Worm (Caenorhabditis elegans) whole organism, L3 larva: ENCODE measurements around the gene ZK688.5.
A peak's percentile ranks its signal among the peaks of the same experiment; 100 is the strongest.

Experiments
- R02D3.7 ChIP-seq: fragments of 150-350 bp; optimal IDR thresholded peaks from 2 replicates; lab custom pipeline; 2014; ENCODE audit warnings: missing biosample characterization, missing genetic modification characterization
- ZK546.5 ChIP-seq: sonication (generic microtip); optimal IDR thresholded peaks from 2 replicates; lab custom pipeline; 2017; ENCODE audit warnings: missing biosample characterization, missing genetic modification characterization
- aly-2 ChIP-seq: fragments of 150-350 bp; optimal IDR thresholded peaks from 2 replicates; lab custom pipeline; 2014; ENCODE audit warnings: missing biosample characterization, missing genetic modification characterization
- ama-1 ChIP-seq: fragments of 150-350 bp; optimal IDR thresholded peaks from 2 replicates; lab custom pipeline; 2018
- ceh-16 ChIP-seq: sonication (generic microtip); optimal IDR thresholded peaks from 2 replicates; lab custom pipeline; 2017; ENCODE audit warnings: missing biosample characterization, missing genetic modification characterization
- ceh-28 ChIP-seq: fragments of 150-350 bp; optimal IDR thresholded peaks from 2 replicates; lab custom pipeline; 2014; ENCODE audit warnings: missing biosample characterization, missing genetic modification reagents, missing genetic modification characterization
- ceh-82 ChIP-seq: fragments of 150-350 bp; optimal IDR thresholded peaks from 2 replicates; lab custom pipeline; 2014; ENCODE audit warnings: missing biosample characterization, missing genetic modification characterization
- ceh-9 ChIP-seq: sonication (generic microtip); optimal IDR thresholded peaks from 2 replicates; lab custom pipeline; 2018; ENCODE audit warnings: missing biosample characterization, missing genetic modification characterization
- daf-12 ChIP-seq: fragments of 150-350 bp; optimal IDR thresholded peaks from 2 replicates; lab custom pipeline; 2014; ENCODE audit warnings: missing biosample characterization, missing genetic modification reagents, missing genetic modification characterization
- egl-27 ChIP-seq: sonication (generic microtip); optimal IDR thresholded peaks from 4 replicates; lab custom pipeline; 2017; ENCODE audit warnings: missing biosample characterization, missing genetic modification reagents, missing genetic modification characterization
- egl-5 ChIP-seq: fragments of 150-350 bp; optimal IDR thresholded peaks from 2 replicates; lab custom pipeline; 2017; ENCODE audit warnings: missing biosample characterization, missing genetic modification reagents, missing genetic modification characterization, inconsistent platforms
- elt-1 ChIP-seq: fragments of 150-350 bp; optimal IDR thresholded peaks from 2 replicates; lab custom pipeline; 2014; ENCODE audit warnings: missing biosample characterization, missing genetic modification characterization
- elt-2 ChIP-seq: sonication (generic microtip); optimal IDR thresholded peaks from 2 replicates; lab custom pipeline; 2016; ENCODE audit warnings: missing genetic modification reagents, mild to moderate bottlenecking, missing genetic modification characterization, missing compliant biosample characterization
- elt-3 ChIP-seq, 3 experiments: fragments of 150-350 bp in 1 of 3; sonication (generic microtip) in 2 of 3; optimal IDR thresholded peaks; 2 replicates in 2 of 3; 4 replicates in 1 of 3; lab custom pipeline; 2014 to 2017; ENCODE audit warnings: missing biosample characterization in 3 of 3, missing genetic modification characterization in 3 of 3
- eor-1 ChIP-seq, 2 experiments: fragments of 150-350 bp; optimal IDR thresholded peaks; 2 replicates each; lab custom pipeline; 2014 to 2018; ENCODE audit warnings: missing biosample characterization in 2 of 2, missing genetic modification characterization in 2 of 2
- fkh-10 ChIP-seq: sonication (generic microtip); optimal IDR thresholded peaks from 2 replicates; lab custom pipeline; 2017; ENCODE audit warnings: missing biosample characterization, missing genetic modification reagents, missing genetic modification characterization
- fkh-2 ChIP-seq: fragments of 150-350 bp; optimal IDR thresholded peaks from 2 replicates; lab custom pipeline; 2014; ENCODE audit warnings: missing biosample characterization, missing genetic modification reagents, missing genetic modification characterization
- fos-1 ChIP-seq: fragments of 150-350 bp; optimal IDR thresholded peaks from 2 replicates; lab custom pipeline; 2014; ENCODE audit warnings: missing biosample characterization, missing genetic modification characterization
- hmg-11 ChIP-seq: sonication (generic microtip); optimal IDR thresholded peaks from 2 replicates; lab custom pipeline; 2016; ENCODE audit warnings: missing genetic modification characterization, missing compliant biosample characterization
- jun-1 ChIP-seq: fragments of 150-350 bp; optimal IDR thresholded peaks from 2 replicates; lab custom pipeline; 2014; ENCODE audit warnings: missing biosample characterization, missing genetic modification reagents, missing genetic modification characterization
- lin-15B ChIP-seq: fragments of 150-350 bp; optimal IDR thresholded peaks from 2 replicates; lab custom pipeline; 2014; ENCODE audit warnings: missing biosample characterization, missing genetic modification characterization
- lin-39 ChIP-seq: fragments of 150-350 bp; optimal IDR thresholded peaks from 2 replicates; lab custom pipeline; 2018; ENCODE audit warnings: missing biosample characterization, missing genetic modification reagents, missing genetic modification characterization
- lsy-12 ChIP-seq: sonication (generic microtip); optimal IDR thresholded peaks from 2 replicates; lab custom pipeline; 2016; ENCODE audit warnings: mild to moderate bottlenecking, missing genetic modification characterization, missing compliant biosample characterization
- mdl-1 ChIP-seq: fragments of 150-350 bp; optimal IDR thresholded peaks from 2 replicates; lab custom pipeline; 2014; ENCODE audit warnings: missing biosample characterization, missing genetic modification characterization
- mml-1 ChIP-seq: fragments of 150-350 bp; sonication (generic microtip); optimal IDR thresholded peaks from 3 replicates; lab custom pipeline; 2014; ENCODE audit warnings: missing biosample characterization, missing genetic modification characterization
- nfya-1 ChIP-seq: sonication (generic microtip); optimal IDR thresholded peaks from 2 replicates; lab custom pipeline; 2017; ENCODE audit warnings: missing genetic modification characterization, mild to moderate bottlenecking, missing compliant biosample characterization, antibody characterized with exemption, moderate library complexity; ENCODE audit not compliant: insufficient read depth
- nhr-11 ChIP-seq: fragments of 150-350 bp; optimal IDR thresholded peaks from 2 replicates; lab custom pipeline; 2014; ENCODE audit warnings: missing biosample characterization, missing genetic modification characterization
- nhr-12 ChIP-seq: fragments of 150-350 bp; optimal IDR thresholded peaks from 2 replicates; lab custom pipeline; 2014; ENCODE audit warnings: missing biosample characterization, missing genetic modification characterization
- nhr-23 ChIP-seq: fragments of 150-350 bp; optimal IDR thresholded peaks from 2 replicates; lab custom pipeline; 2014; ENCODE audit warnings: missing biosample characterization, missing genetic modification reagents, missing genetic modification characterization
- nhr-237 ChIP-seq: fragments of 150-350 bp; optimal IDR thresholded peaks from 2 replicates; lab custom pipeline; 2014; ENCODE audit warnings: missing biosample characterization, missing genetic modification characterization
- nhr-25 ChIP-seq: sonication (generic microtip); optimal IDR thresholded peaks from 2 replicates; lab custom pipeline; 2017; ENCODE audit warnings: missing biosample characterization, missing genetic modification characterization
- nhr-28 ChIP-seq: fragments of 150-350 bp; optimal IDR thresholded peaks from 2 replicates; lab custom pipeline; 2014; ENCODE audit warnings: missing biosample characterization, missing genetic modification characterization
- nhr-43 ChIP-seq: sonication (generic microtip); optimal IDR thresholded peaks from 2 replicates; lab custom pipeline; 2016; ENCODE audit warnings: mild to moderate bottlenecking, missing genetic modification characterization, missing compliant biosample characterization; ENCODE audit not compliant: poor library complexity, severe bottlenecking
- nhr-67 ChIP-seq: fragments of 150-350 bp; optimal IDR thresholded peaks from 2 replicates; lab custom pipeline; 2014; ENCODE audit warnings: missing biosample characterization, missing genetic modification characterization
- nhr-76 ChIP-seq: fragments of 150-350 bp; sonication (generic microtip); optimal IDR thresholded peaks from 5 replicates; lab custom pipeline; 2014; ENCODE audit warnings: missing biosample characterization, missing genetic modification characterization
- nhr-77 ChIP-seq: fragments of 150-350 bp; optimal IDR thresholded peaks from 2 replicates; lab custom pipeline; 2014; ENCODE audit warnings: missing biosample characterization, missing genetic modification characterization
- pha-4 ChIP-seq: fragments of 150-350 bp; optimal IDR thresholded peaks from 2 replicates; lab custom pipeline; 2014; ENCODE audit warnings: missing biosample characterization, missing genetic modification reagents, missing genetic modification characterization
- pqm-1 ChIP-seq: fragments of 150-350 bp; optimal IDR thresholded peaks from 2 replicates; lab custom pipeline; 2017; ENCODE audit warnings: missing biosample characterization, missing genetic modification characterization, inconsistent platforms
- sea-2 ChIP-seq: fragments of 150-350 bp; sonication (generic microtip); optimal IDR thresholded peaks from 4 replicates; lab custom pipeline; 2014; ENCODE audit warnings: missing biosample characterization, missing genetic modification reagents, missing genetic modification characterization
- skn-1 ChIP-seq: fragments of 150-350 bp; optimal IDR thresholded peaks from 2 replicates; lab custom pipeline; 2014; ENCODE audit warnings: missing biosample characterization, missing genetic modification characterization
- snpc-4 ChIP-seq: fragments of 150-350 bp; optimal IDR thresholded peaks from 2 replicates; lab custom pipeline; 2014; ENCODE audit warnings: missing biosample characterization, missing genetic modification characterization
- tbx-2 ChIP-seq: sonication (generic microtip); optimal IDR thresholded peaks from 2 replicates; lab custom pipeline; 2016; ENCODE audit warnings: mild to moderate bottlenecking, missing genetic modification characterization, missing compliant biosample characterization
- unc-39 ChIP-seq: sonication (generic microtip); optimal IDR thresholded peaks from 4 replicates; lab custom pipeline; 2017; ENCODE audit warnings: missing biosample characterization, missing genetic modification characterization
- unc-62 ChIP-seq: fragments of 150-350 bp; sonication (generic microtip); optimal IDR thresholded peaks from 4 replicates; lab custom pipeline; 2014; ENCODE audit warnings: missing biosample characterization, missing genetic modification reagents, missing genetic modification characterization
- zag-1 ChIP-seq: fragments of 150-350 bp; optimal IDR thresholded peaks from 2 replicates; lab custom pipeline; 2014; ENCODE audit warnings: missing biosample characterization, missing genetic modification characterization
- ztf-11 ChIP-seq: fragments of 150-350 bp; optimal IDR thresholded peaks from 2 replicates; lab custom pipeline; 2014; ENCODE audit warnings: missing biosample characterization, missing genetic modification characterization
- ztf-4 ChIP-seq: fragments of 150-350 bp; optimal IDR thresholded peaks from 2 replicates; lab custom pipeline; 2014; ENCODE audit warnings: missing biosample characterization, missing genetic modification characterization

The ZK688.5 gene

ce11 chrIII:7891573-7892306, at the start of gene ZK688.5, which contains the start of gene fahd-1:
Gene ZK688.5 (minus strand): TSS chrIII:7891623.
Gene fahd-1 (plus strand): TSS chrIII:7892256.
- TF ChIP-seq unc-39 (tag; lab: Kevin White, UChicago) = no peak
- peak; percentile 12 for TF ChIP-seq pqm-1 (tag; lab: Kevin White, UChicago)
- peak; percentile 56 for TF ChIP-seq ama-1 (lab: Kevin White, UChicago)
- no peak for TF ChIP-seq fkh-10 (GFP tag; lab: Kevin White, UChicago)
- TF ChIP-seq elt-2 (tag; lab: Kevin White, UChicago) = peak; percentile 59
- TF ChIP-seq fkh-2 (tag; lab: Kevin White, UChicago) = no peak
- TF ChIP-seq snpc-4 (tag; lab: Kevin White, UChicago) = peak; percentile 47
- no peak for TF ChIP-seq nhr-77 (tag; lab: Kevin White, UChicago)
- no peak for TF ChIP-seq sea-2
- no peak for TF ChIP-seq nhr-11 (tag; lab: Kevin White, UChicago)
- no peak for TF ChIP-seq daf-12
- no peak for TF ChIP-seq ztf-4
- TF ChIP-seq ceh-9 (tag; lab: Kevin White, UChicago) = no peak
- TF ChIP-seq nhr-237 (tag; lab: Kevin White, UChicago) = no peak
- TF ChIP-seq ceh-16 (tag; lab: Kevin White, UChicago) = no peak
- no peak for TF ChIP-seq ztf-11 (tag; lab: Kevin White, UChicago)
- TF ChIP-seq nhr-23 (tag; lab: Kevin White, UChicago) = peak; percentile 66
- peak; percentile 75 for TF ChIP-seq nhr-43 (tag; lab: Kevin White, UChicago)
- peak; percentile 50 for TF ChIP-seq jun-1
- TF ChIP-seq nhr-12 (tag; lab: Kevin White, UChicago) = no peak
- no peak for TF ChIP-seq fos-1 (tag; lab: Kevin White, UChicago)
- TF ChIP-seq zag-1 (tag; lab: Kevin White, UChicago) = no peak
- TF ChIP-seq R02D3.7 = peak; percentile 34
- peak; percentile 68 for TF ChIP-seq lsy-12 (tag; lab: Kevin White, UChicago)
- TF ChIP-seq skn-1 = no peak
- TF ChIP-seq ceh-28 (tag; lab: Kevin White, UChicago) = peak; percentile 66
- TF ChIP-seq elt-3 (tag; optimal IDR thresholded peaks at IDR 0.05; lab: Kevin White, UChicago) = no peak
- no peak for TF ChIP-seq unc-62 (GFP tag; lab: Kevin White, UChicago)
- peak; percentile 44 for TF ChIP-seq egl-5 (tag; lab: Kevin White, UChicago)
- TF ChIP-seq ceh-82 (tag; lab: Kevin White, UChicago) = peak; percentile 25
- peak; percentile 19 for TF ChIP-seq egl-27 (tag; lab: Kevin White, UChicago)
- no peak for TF ChIP-seq elt-1 (tag; lab: Kevin White, UChicago)
- TF ChIP-seq eor-1 (tag; optimal IDR thresholded peaks at IDR 0.05; lab: Kevin White, UChicago) = no peak
- TF ChIP-seq aly-2 (tag; lab: Kevin White, UChicago) = no peak
- TF ChIP-seq pha-4 (tag; lab: Kevin White, UChicago) = peak; percentile 80
- TF ChIP-seq nhr-28 (tag; lab: Kevin White, UChicago) = no peak
- peak; percentile 91 for TF ChIP-seq nhr-25 (tag; lab: Kevin White, UChicago)
- TF ChIP-seq hmg-11 (tag; lab: Kevin White, UChicago) = peak; percentile 77
- TF ChIP-seq nhr-76 (tag; lab: Kevin White, UChicago) = peak; percentile 38
- TF ChIP-seq mdl-1 (tag; lab: Kevin White, UChicago) = peak; percentile 51
- peak; percentile 88 for TF ChIP-seq nfya-1 (tag; lab: Kevin White, UChicago)
- TF ChIP-seq ZK546.5 (tag; lab: Kevin White, UChicago) = no peak
- TF ChIP-seq lin-15B (tag; lab: Kevin White, UChicago) = peak; percentile 69
- TF ChIP-seq nhr-67 = no peak
- no peak for TF ChIP-seq tbx-2 (tag; lab: Kevin White, UChicago)
- no peak for TF ChIP-seq mml-1 (tag; lab: Kevin White, UChicago)
- TF ChIP-seq lin-39 (tag; lab: Kevin White, UChicago) = peak; percentile 86
